Fruit fly (Drosophila melanogaster): Measurements from ENCODE around the gene Mcm6.

Mcm6 gene

DNA sequence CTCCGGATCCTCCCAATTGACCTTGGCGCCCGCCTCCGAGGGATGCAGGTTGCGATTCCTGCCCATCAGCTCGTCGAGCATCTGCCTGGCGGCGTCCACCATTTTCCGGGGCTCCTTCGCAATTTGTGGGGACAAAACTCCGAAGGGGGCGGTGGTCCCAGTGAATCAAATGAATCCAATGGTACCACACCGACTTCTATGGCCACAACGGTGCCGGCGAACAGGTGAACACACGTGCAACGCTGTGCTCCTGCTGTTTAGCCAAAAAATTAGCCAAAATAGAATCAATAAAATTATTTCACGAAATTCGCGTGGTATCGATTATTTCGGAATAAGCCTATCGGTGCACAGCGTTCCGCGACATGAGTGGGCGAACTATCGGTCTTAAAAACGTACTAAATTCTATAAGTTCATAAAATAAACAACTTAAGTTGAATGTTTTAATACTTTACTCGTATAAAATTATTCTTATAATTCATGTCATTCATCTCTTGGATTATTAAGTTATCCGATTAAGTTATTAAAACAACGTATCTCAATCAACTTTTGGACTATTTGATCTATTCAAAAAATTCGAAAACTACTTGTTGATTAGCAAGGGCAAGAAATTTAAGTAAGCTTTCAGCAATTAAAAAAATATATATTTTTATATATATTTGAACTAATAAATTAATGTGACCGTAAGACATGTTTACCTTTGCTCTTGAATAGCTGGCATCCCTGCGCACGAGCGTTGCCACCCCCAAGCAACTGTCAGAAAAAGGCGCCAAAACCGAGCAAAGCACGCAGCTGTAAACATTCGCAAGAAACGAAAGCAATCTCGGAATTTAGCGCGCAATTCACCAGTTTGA is at the start of gene Mcm6, which contains the start of gene CG3198:
Gene Mcm6 (plus strand): TSS at position 751 of the 851 bp plus-strand sequence.
Gene CG3198 (minus strand): TSS at position 337 of the 851 bp plus-strand sequence.
- TF ChIP-seq noc (tag; optimal IDR thresholded peaks at IDR 0.05): no peak

DNA sequence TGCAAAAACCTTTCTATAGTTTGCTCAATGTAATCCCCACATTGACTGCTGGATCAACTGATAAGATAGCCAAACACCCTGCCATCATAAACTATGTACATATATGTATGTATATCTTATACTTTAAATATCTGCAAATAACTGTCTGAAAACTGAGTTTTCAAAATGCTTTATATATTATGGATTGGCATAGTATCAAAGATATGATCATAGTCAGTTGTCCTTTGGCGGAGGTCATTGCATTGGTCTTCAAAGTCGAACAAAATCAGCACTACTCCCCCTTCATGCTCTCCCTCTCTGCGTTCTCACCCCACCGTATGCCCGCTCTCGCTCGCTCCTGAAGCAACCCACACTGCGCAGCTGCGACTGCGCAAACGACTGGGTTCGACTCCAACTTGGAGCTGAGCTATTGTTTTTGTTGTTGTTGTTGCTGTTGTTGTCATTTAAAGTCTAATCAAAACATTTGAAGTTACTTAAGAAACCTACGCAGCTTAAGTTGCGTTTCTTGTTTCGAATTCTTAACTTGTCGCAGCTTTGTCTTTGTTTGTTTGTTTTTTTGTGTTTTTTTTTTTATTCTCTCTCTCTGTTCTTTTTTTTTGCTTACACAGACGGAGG is 49.1 kb upstream of the Mcm6 start:
- no peak for TF ChIP-seq noc (tag; optimal IDR thresholded peaks at IDR 0.05)

DNA sequence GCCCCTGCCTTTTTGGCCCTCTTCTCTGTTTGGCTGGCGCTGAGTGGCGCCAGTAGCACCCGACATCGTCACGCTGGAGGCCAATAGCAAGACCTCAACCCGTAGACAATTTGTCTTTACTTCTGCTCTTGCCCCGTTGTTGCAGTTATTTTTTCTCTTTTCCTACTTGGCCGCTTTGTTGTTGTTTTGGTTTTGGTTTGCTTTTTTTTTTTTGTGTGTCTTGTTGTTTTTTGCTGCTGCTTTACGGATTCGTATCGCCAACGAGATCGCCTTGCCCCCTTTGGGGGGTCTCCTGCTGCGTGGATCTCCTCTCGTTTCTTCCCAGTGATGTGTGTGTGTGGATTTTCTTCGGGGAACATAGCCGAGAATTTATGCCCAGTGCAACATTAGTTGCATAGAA is 42.3 kb upstream of the Mcm6 start:
- TF ChIP-seq noc (tag; optimal IDR thresholded peaks at IDR 0.05): no peak

dm6 chrX:6633659-6634058 is 40.5 kb upstream of the Mcm6 start, which contains the start of gene CG14443:
Gene CG14443, plus strand, starts transcription at chrX:6633959.
- no peak for TF ChIP-seq noc (tag; optimal IDR thresholded peaks at IDR 0.05)

dm6 chrX:6638123-6638522 is 36.1 kb upstream of the Mcm6 start:
- TF ChIP-seq noc (tag; optimal IDR thresholded peaks at IDR 0.05): no peak

DNA sequence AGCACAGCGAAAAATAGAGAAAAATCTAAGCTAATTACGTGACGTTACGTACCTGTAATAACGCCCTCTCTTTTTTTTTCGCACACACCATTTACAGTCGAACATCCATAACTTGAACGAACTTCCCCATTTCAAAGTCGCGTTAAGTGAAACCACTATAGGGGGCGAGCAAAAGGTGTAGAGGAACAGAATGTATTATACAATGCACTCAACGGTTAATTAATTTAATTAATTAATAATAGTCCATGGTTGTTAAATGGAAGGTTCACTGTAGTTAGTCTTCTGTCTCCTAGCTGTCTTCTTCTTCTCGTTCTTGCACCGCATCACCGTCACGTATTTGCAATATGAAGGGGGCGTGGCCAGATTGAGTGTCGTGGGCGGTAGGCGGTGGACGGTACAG is 32.6 kb upstream of the Mcm6 start:
- TF ChIP-seq noc (tag; optimal IDR thresholded peaks at IDR 0.05): no peak

DNA sequence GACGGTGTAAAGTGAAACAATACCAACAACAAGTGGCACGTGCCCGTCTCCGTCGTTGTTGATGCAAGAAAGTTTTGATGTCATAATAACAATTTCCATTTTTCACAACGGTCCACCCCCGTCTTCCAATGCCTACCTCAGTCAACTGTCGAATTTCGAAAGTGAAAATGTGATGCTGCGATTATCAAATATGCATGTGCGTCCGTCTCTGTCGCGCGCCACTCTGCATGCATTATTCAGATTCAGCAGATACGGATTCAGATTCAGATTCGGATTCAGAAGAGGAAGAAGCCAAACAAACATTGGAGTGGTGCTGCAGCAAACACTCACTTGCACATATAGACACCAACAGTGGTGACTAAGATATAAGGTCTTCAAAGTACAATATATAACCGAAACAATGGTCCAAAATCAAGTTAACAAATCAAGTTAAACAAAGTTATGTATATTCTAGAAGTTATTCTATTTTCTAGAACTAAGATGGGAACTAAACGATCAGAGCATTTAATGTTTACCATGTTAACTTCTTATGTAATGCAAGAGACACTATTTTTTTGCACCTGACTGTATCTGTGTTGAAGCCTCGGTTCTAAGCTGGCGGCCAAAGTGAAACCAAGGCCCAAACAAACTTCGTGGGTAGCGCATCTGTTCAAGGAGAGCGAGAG is 31.5 kb upstream of the Mcm6 start:
- TF ChIP-seq noc (tag; optimal IDR thresholded peaks at IDR 0.05): no peak

- no peak for TF ChIP-seq noc (tag; optimal IDR thresholded peaks at IDR 0.05)
These were observed 27.3 kb upstream of the Mcm6 start for dm6 chrX:6646846-6647245.

DNA sequence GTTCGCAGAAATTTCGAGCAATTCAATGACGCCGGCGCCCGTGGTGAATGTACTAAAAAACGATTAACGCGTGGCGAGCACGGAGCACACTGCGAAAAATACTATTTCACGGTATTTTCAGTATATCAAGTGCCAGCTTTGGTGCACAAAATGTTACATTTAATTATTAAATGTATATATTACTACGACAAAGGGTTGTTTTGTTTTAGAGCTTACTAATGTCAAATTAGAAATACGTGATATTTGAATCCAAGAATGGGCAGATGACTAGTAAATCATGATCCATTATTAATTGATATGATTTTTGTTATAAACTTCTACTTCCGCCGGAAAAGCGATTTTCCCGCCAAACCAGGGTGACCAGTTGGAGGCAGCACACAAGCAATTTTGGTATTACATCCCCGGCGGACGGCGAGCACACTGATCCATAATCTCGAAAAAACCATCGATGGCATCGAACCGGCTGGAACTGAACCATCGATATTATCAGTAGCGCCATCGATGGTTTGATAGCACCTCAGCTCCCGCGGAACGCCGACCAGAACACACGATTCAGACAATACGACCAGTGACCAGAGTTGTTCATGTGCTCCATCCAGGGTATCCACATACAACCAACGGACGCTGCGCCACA is 19.9 kb upstream of the Mcm6 start, which contains the start of the genes CG3226 and Cdc7:
Gene CG3226 (minus strand): TSS at position 51 of the 634 bp plus-strand sequence.
Gene Cdc7 (plus strand): TSS at position 344 of the 634 bp plus-strand sequence.
- TF ChIP-seq noc (tag; optimal IDR thresholded peaks at IDR 0.05): peak; percentile 66

- TF ChIP-seq noc (tag; optimal IDR thresholded peaks at IDR 0.05): peak; percentile 80
These were observed 18.1 kb upstream of the Mcm6 start for dm6 chrX:6656023-6656594.

DNA sequence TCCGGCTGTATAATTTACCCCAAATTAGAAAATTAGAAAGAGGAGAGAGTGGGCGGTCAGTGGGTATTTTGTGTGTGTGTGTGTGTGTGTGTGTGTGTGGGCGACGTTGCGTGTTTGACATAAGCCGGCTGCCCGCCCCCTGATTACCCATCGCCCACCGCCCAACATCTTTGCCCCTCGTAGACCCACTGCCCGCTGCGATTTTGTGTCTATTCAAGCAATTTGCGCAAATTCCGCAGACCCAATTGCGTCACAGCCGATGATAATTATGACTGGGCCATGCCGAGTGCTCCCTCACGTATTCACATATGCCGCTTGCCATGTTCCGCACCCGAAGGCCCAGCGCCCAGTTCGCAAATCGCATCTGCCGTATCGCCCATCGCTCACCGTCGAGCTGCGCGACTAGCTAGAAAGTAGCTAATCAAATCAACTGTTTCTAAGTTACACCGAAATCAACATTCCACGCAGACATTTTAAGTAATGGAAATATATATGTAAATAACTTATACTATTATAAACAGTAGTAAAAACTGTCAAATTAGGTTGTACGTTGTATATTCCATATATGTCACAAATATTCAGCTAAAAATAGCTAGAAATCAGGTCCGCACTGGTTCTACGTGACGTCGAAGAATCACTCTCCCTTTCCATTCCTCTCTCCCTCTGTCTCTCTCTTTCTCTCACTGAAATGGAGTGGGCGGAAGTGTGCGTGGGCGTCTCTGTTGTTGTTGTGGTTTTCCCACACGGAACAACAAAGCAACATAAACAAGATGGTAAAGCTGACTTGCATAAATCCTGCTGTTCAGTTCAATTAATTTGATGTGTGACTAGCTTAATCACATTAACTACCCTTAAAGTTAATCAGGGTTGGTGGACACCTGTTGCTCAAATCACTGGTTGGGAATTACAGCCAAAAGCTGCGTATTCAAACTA is 17.3 kb upstream of the Mcm6 start:
- TF ChIP-seq noc (tag; optimal IDR thresholded peaks at IDR 0.05): peak; percentile 74

DNA sequence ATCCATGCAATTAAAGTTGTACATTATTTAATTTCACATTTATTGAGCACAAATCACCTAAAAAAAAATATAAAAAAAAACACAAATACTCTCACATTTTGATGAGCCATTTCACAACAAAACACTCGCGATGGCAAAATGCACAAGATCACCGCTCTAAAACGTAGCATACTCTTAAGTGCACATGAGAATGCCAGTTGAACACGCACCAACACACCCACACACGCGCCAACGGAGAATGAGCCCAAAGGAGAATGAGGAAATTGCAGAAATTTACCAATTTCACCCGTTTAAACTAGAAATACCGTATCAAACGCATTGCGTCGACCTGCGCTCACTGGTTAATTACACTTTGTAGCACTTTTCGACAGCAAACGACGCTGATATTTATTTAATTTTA is 14.3 kb upstream of the Mcm6 start:
- no peak for TF ChIP-seq noc (tag; optimal IDR thresholded peaks at IDR 0.05)

dm6 chrX:6661392-6661837 is 12.8 kb upstream of the Mcm6 start, which contains the start of the genes CG3224 and Ctr1A:
Gene CG3224, minus strand, starts transcription at chrX:6661462.
Gene Ctr1A, plus strand, starts transcription at chrX:6661647.
- TF ChIP-seq noc (tag; optimal IDR thresholded peaks at IDR 0.05): peak; percentile 14

- no peak for TF ChIP-seq noc (tag; optimal IDR thresholded peaks at IDR 0.05)
These were observed 12.3 kb upstream of the Mcm6 start for dm6 chrX:6661880-6662279.

Measured in whole organism, larva.